Fruit fly (Drosophila melanogaster): ENCODE results near the gene CG14106.

DNA sequence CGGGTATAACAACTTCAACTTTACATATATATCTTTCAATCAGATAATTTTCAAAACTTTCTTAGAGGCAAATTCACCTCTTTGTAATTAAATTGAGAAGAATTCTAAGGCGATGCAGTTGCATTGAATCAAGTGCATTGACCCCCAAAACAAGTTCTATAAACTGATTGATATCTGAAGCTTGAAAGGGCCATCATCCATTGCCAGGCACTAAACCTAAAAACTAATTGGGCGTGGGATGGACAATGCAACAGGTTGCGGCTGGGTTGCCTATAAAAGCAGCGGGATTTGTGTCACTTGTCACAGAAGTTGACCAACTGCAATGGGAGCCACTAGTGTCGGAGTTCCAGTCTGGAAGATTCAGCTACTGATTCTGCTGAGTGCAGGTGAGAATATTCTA is 41.0 kb downstream of the CG14106 start, which contains the start of gene CG14110:
- TF ChIP-seq pan (optimal IDR thresholded peaks at IDR 0.05) (no peak), sv (GFP tag; optimal IDR thresholded peaks at IDR 0.05) (no peak), Sp1 (GFP tag; optimal IDR thresholded peaks at IDR 0.05) (no peak), CrebA (GFP tag; optimal IDR thresholded peaks at IDR 0.05; ENCODE audit: borderline replicate concordance) (no peak), dl (GFP tag; optimal IDR thresholded peaks at IDR 0.05; ENCODE audit: insufficient read depth in 1 of 2, partially characterized antibody in 2 of 2) (no peak), ey (GFP tag; optimal IDR thresholded peaks at IDR 0.05) (no peak), fru (GFP tag; optimal IDR thresholded peaks at IDR 0.05) (no peak), Mio (GFP tag; optimal IDR thresholded peaks at IDR 0.05) (no peak), usp (GFP tag; optimal IDR thresholded peaks at IDR 0.05) (no peak), Dif (GFP tag; optimal IDR thresholded peaks at IDR 0.05; ENCODE audit: partially characterized antibody) (no peak), h (GFP tag; optimal IDR thresholded peaks at IDR 0.05) (no peak), Myc (optimal IDR thresholded peaks at IDR 0.05) (no peak), Hr78 (GFP tag; optimal IDR thresholded peaks at IDR 0.05) (no peak), lola (GFP tag; optimal IDR thresholded peaks at IDR 0.05) (no peak)
